Worm (Caenorhabditis elegans): ENCODE data around the gene srxa-8.

Gene srxa-8

ce11 chrX:13320575-13320974 is 11.9 kb upstream of the srxa-8 start (continued):
- TF ChIP-seq zip-4 (GFP tag; optimal IDR thresholded peaks at IDR 0.05), result no peak
- TF ChIP-seq elt-2 (tag; optimal IDR thresholded peaks at IDR 0.05), result no peak
- TF ChIP-seq fkh-4 (tag; optimal IDR thresholded peaks at IDR 0.05; ENCODE audit: borderline replicate concordance), result no peak
- no peak for TF ChIP-seq nhr-76 (tag; optimal IDR thresholded peaks at IDR 0.05)
- TF ChIP-seq fkh-8 (tag; optimal IDR thresholded peaks at IDR 0.05), result no peak
- TF ChIP-seq pag-3 (tag; optimal IDR thresholded peaks at IDR 0.05; ENCODE audit: borderline replicate concordance, insufficient read depth), result no peak
- peak; percentile 55 for TF ChIP-seq C16A3.4 (tag; optimal IDR thresholded peaks at IDR 0.05)
- TF ChIP-seq egl-27 (tag; optimal IDR thresholded peaks at IDR 0.05), result no peak
- TF ChIP-seq hpl-2 (GFP tag; optimal IDR thresholded peaks at IDR 0.05), result no peak
- TF ChIP-seq sptf-1 (tag; optimal IDR thresholded peaks at IDR 0.05), result no peak
- peak; percentile 55 for TF ChIP-seq rnt-1 (tag; optimal IDR thresholded peaks at IDR 0.05)
- TF ChIP-seq lin-14 (GFP tag; optimal IDR thresholded peaks at IDR 0.05), result peak; percentile 75
- TF ChIP-seq nhr-47 (tag; optimal IDR thresholded peaks at IDR 0.05), result peak; percentile 3
- TF ChIP-seq ztf-11 (tag; optimal IDR thresholded peaks at IDR 0.05), result no peak
- no peak for TF ChIP-seq nhr-28 (tag; optimal IDR thresholded peaks at IDR 0.05)
- no peak for TF ChIP-seq tlp-1 (tag; optimal IDR thresholded peaks at IDR 0.05)
- peak in 1 of 3 experiments; percentile 23 for TF ChIP-seq dpl-1 (GFP tag; optimal IDR thresholded peaks at IDR 0.05)
- no peak for TF ChIP-seq nhr-90 (tag; optimal IDR thresholded peaks at IDR 0.05; ENCODE audit: poor library complexity)
- peak in 1 of 2 experiments; percentile 53 for TF ChIP-seq lin-35 (GFP tag; optimal IDR thresholded peaks at IDR 0.05)
- TF ChIP-seq mab-9 (GFP tag; IDR thresholded peaks at IDR 0.05), result no peak
- TF ChIP-seq pqm-1 (tag; optimal IDR thresholded peaks at IDR 0.05), result no peak
- no peak for TF ChIP-seq ces-1 (GFP tag; optimal IDR thresholded peaks at IDR 0.05)
- TF ChIP-seq snu-23 (GFP tag; optimal IDR thresholded peaks at IDR 0.05), result peak; percentile 71
- no peak for TF ChIP-seq unc-98 (GFP tag; IDR thresholded peaks at IDR 0.05)
- peak; percentile 55 for TF ChIP-seq nhr-19 (GFP tag; conservative IDR thresholded peaks at IDR 0.05)
- TF ChIP-seq ztf-4 (tag; optimal IDR thresholded peaks at IDR 0.05), result peak; percentile 28
- TF ChIP-seq ets-5 (GFP tag; IDR thresholded peaks at IDR 0.05), result no peak
- TF ChIP-seq C34B4.2 (tag; optimal IDR thresholded peaks at IDR 0.05), result no peak
- no peak for TF ChIP-seq nhr-11 (tag; optimal IDR thresholded peaks at IDR 0.05)
- no peak for TF ChIP-seq aha-1 (tag; optimal IDR thresholded peaks at IDR 0.05)
- no peak for TF ChIP-seq xbp-1 (tag; optimal IDR thresholded peaks at IDR 0.05)
- no peak for TF ChIP-seq dsc-1 (tag; optimal IDR thresholded peaks at IDR 0.05)
- no peak for TF ChIP-seq hlh-4 (tag; optimal IDR thresholded peaks at IDR 0.05)
- peak; percentile 41 for TF ChIP-seq mep-1 (tag; optimal IDR thresholded peaks at IDR 0.05)
- no peak for TF ChIP-seq efl-1 (optimal IDR thresholded peaks at IDR 0.05)
- TF ChIP-seq efl-1 (GFP tag; optimal IDR thresholded peaks at IDR 0.05 in 1 of 2), result no peak
- no peak for TF ChIP-seq jun-1 (tag; optimal IDR thresholded peaks at IDR 0.05)
- no peak for TF ChIP-seq unc-62 (GFP tag; optimal IDR thresholded peaks at IDR 0.05)

- TF ChIP-seq efl-1 (optimal IDR thresholded peaks at IDR 0.05) (no peak), efl-1 (GFP tag; optimal IDR thresholded peaks at IDR 0.05 in 1 of 2) (no peak), snu-23 (GFP tag; optimal IDR thresholded peaks at IDR 0.05) (peak; percentile 7), rnt-1 (tag; optimal IDR thresholded peaks at IDR 0.05) (peak; percentile 47), mdl-1 (tag; optimal IDR thresholded peaks at IDR 0.05) (peak in 1 of 2 experiments; percentile 27), nhr-19 (GFP tag; conservative IDR thresholded peaks at IDR 0.05) (peak; percentile 43), unc-130 (tag; optimal IDR thresholded peaks at IDR 0.05) (peak; percentile 58), hlh-17 (GFP tag; optimal IDR thresholded peaks at IDR 0.05; ENCODE audit: borderline replicate concordance) (no peak), dsc-1 (tag; optimal IDR thresholded peaks at IDR 0.05) (peak; percentile 5), skn-1 (tag; optimal IDR thresholded peaks at IDR 0.05) (no peak), lin-14 (GFP tag; optimal IDR thresholded peaks at IDR 0.05) (peak; percentile 42), nhr-20 (tag; optimal IDR thresholded peaks at IDR 0.05) (peak; percentile 31), nhr-71 (tag; optimal IDR thresholded peaks at IDR 0.05) (peak; percentile 54), unc-30 (tag; optimal IDR thresholded peaks at IDR 0.05) (no peak)
Observed at ce11 chrX:13318316-13318715, 9.7 kb upstream of the srxa-8 start.
